Worm (Caenorhabditis elegans): Measurements from ENCODE around the gene twk-46.

The twk-46 gene

DNA sequence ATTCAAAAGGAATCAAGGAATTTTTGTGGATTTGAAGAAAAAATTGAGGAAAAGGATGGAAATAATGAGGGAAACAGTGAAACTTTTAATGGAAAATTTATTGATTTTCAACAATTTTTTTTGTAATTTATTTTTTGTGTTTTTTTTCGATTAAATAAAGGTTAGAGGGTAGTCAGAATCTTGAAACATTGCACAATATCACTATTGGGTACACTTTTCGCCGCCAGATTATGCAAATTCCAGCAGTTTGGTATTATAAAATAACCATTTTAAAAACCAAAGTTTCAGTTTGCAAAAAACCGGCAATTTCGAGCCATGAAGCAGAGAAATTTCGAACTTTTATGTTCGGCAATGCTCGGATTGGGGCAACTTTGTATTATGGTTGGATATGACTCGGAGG is 28.5 kb upstream of the twk-46 start, which contains the start of gene Y39B6A.27:
Gene Y39B6A.27, plus strand, starts transcription at position 301 of the 400 bp plus-strand sequence.
- no peak for TF ChIP-seq B0035.1 (tag; optimal IDR thresholded peaks at IDR 0.05)
- no peak for TF ChIP-seq F37B4.10 (GFP tag; IDR thresholded peaks at IDR 0.05)
- no peak for TF ChIP-seq madf-8 (GFP tag; conservative IDR thresholded peaks at IDR 0.05)
- TF ChIP-seq F49E8.2 (tag; optimal IDR thresholded peaks at IDR 0.05; ENCODE audit: insufficient read depth) = no peak
- no peak for TF ChIP-seq gei-17 (GFP tag; optimal IDR thresholded peaks at IDR 0.05)
- no peak for TF ChIP-seq F57A8.1 (GFP tag; optimal IDR thresholded peaks at IDR 0.05)
- TF ChIP-seq hsf-1 (GFP tag; IDR thresholded peaks at IDR 0.05) = no peak
- no peak for TF ChIP-seq xnd-1 (tag; optimal IDR thresholded peaks at IDR 0.05)
- no peak for TF ChIP-seq mel-28 (tag; optimal IDR thresholded peaks at IDR 0.05; ENCODE audit: borderline replicate concordance)
- no peak for TF ChIP-seq lin-40 (tag; optimal IDR thresholded peaks at IDR 0.05)
- TF ChIP-seq Y79H2A.3 (GFP tag; conservative IDR thresholded peaks at IDR 0.05) = no peak

- no peak for TF ChIP-seq lin-40 (tag; optimal IDR thresholded peaks at IDR 0.05)
- no peak for TF ChIP-seq nfya-2 (GFP tag; IDR thresholded peaks at IDR 0.05)
- no peak for TF ChIP-seq madf-10 (tag; optimal IDR thresholded peaks at IDR 0.05)
- no peak for TF ChIP-seq attf-6 (GFP tag; IDR thresholded peaks at IDR 0.05)
- no peak for TF ChIP-seq pha-4 (tag; optimal IDR thresholded peaks at IDR 0.05)
- TF ChIP-seq nhr-179 (tag; optimal IDR thresholded peaks at IDR 0.05) = no peak
- no peak for TF ChIP-seq lin-54 (GFP tag; optimal IDR thresholded peaks at IDR 0.05)
- TF ChIP-seq ceh-27 (GFP tag; optimal IDR thresholded peaks at IDR 0.05) = no peak
- TF ChIP-seq zfh-2 (GFP tag; conservative IDR thresholded peaks at IDR 0.05) = no peak
- TF ChIP-seq ceh-100 (GFP tag; IDR thresholded peaks at IDR 0.05) = no peak
- no peak for TF ChIP-seq atf-7 (tag; optimal IDR thresholded peaks at IDR 0.05)
- TF ChIP-seq lir-1 (GFP tag; conservative IDR thresholded peaks at IDR 0.05) = no peak
- no peak for TF ChIP-seq T07F8.4 (tag; optimal IDR thresholded peaks at IDR 0.05)
- TF ChIP-seq ztf-3 (GFP tag; optimal IDR thresholded peaks at IDR 0.05) = no peak
Measured at ce11 chrV:19036061-19036460, 23.9 kb upstream of the twk-46 start.

- no peak for TF ChIP-seq rpc-1 (optimal IDR thresholded peaks at IDR 0.05)
- TF ChIP-seq rpc-1 (tag; optimal IDR thresholded peaks at IDR 0.05) = no peak
- no peak for TF ChIP-seq mes-4 (tag; optimal IDR thresholded peaks at IDR 0.05)
- TF ChIP-seq nhr-27 (tag; optimal IDR thresholded peaks at IDR 0.05) = no peak
- TF ChIP-seq hlh-12 (tag; optimal IDR thresholded peaks at IDR 0.05) = no peak
- no peak for TF ChIP-seq Y53G8AR.9 (GFP tag; conservative IDR thresholded peaks at IDR 0.05)
- TF ChIP-seq ceh-58 (GFP tag; IDR thresholded peaks at IDR 0.05) = no peak
- TF ChIP-seq tbp1 (GFP tag; optimal IDR thresholded peaks at IDR 0.05) = no peak
- TF ChIP-seq dox-1 (GFP tag; IDR thresholded peaks at IDR 0.05) = no peak
- no peak for TF ChIP-seq ceh-79 (tag; optimal IDR thresholded peaks at IDR 0.05)
- TF ChIP-seq B0336.3 (GFP tag; IDR thresholded peaks at IDR 0.05) = no peak
- TF ChIP-seq hrde-1 (tag; optimal IDR thresholded peaks at IDR 0.05; ENCODE audit: borderline replicate concordance) = no peak
- TF ChIP-seq akir-1 (GFP tag; optimal IDR thresholded peaks at IDR 0.05) = no peak
- TF ChIP-seq B0019.2 (GFP tag; conservative IDR thresholded peaks at IDR 0.05) = no peak
- no peak for TF ChIP-seq madf-3 (GFP tag; IDR thresholded peaks at IDR 0.05)
- no peak for TF ChIP-seq gei-17 (GFP tag; optimal IDR thresholded peaks at IDR 0.05)
- no peak for TF ChIP-seq lin-35 (GFP tag; optimal IDR thresholded peaks at IDR 0.05)
- no peak for TF ChIP-seq ceh-27 (GFP tag; optimal IDR thresholded peaks at IDR 0.05)
Measured at ce11 chrV:19037222-19037621, 22.8 kb upstream of the twk-46 start, which contains the start of gene asp-17. asp-17 (minus strand) TSS chrV:19037322.

Data from whole organism, young adult.